Fruit fly (Drosophila melanogaster) Kc167 (cell line): ENCODE results near the gene robl22E.

Experiments
- Myc ChIP-seq: fragments of >200 bp; optimal IDR thresholded peaks from 2 replicates; lab custom pipeline; 2017; ENCODE audit warnings: missing external identifiers
- Sin3A ChIP-seq: fragments of >200 bp; optimal IDR thresholded peaks from 2 replicates; lab custom pipeline; 2018; ENCODE audit warnings: missing external identifiers
- insv ChIP-seq: fragments of >200 bp; optimal IDR thresholded peaks from 3 replicates; lab custom pipeline; 2018; ENCODE audit warnings: missing external identifiers
- psq ChIP-seq: fragments of >200 bp; optimal IDR thresholded peaks from 2 replicates; lab custom pipeline; 2017; ENCODE audit warnings: missing external identifiers

dm6 chr2L:2284863-2285262, 5.7 kb downstream of the robl22E start, which contains the start of gene CG4271:
- no peak for TF ChIP-seq psq
- TF ChIP-seq Sin3A = no peak
- no peak for TF ChIP-seq Myc (lab: Kevin White, UChicago)
- TF ChIP-seq insv = no peak
